Worm (Caenorhabditis elegans) whole organism, early embryonic: ENCODE data around the gene F11D5.7.

Experiments used
- B0310.2 ChIP-seq: sonication (generic microtip); optimal IDR thresholded peaks from 2 replicates; lab custom pipeline; 2016; ENCODE audit warnings: mild to moderate bottlenecking, missing genetic modification characterization, missing compliant biosample characterization
- F13C5.2 ChIP-seq: sonication (generic microtip); optimal IDR thresholded peaks from 2 replicates; lab custom pipeline; 2017; ENCODE audit warnings: mild to moderate bottlenecking, missing genetic modification characterization, inconsistent platforms, missing compliant biosample characterization
- aly-1 ChIP-seq: sonication (generic microtip); optimal IDR thresholded peaks from 2 replicates; lab custom pipeline; 2016; ENCODE audit warnings: missing genetic modification characterization, missing compliant biosample characterization
- ama-1 ChIP-seq: fragments of 150-350 bp; optimal IDR thresholded peaks from 2 replicates; lab custom pipeline; 2014
- ceh-13 ChIP-seq: fragments of 200-800 bp; sonication (Bioruptor generic); optimal IDR thresholded peaks from 2 replicates; lab custom pipeline; 2018; ENCODE audit warnings: mild to moderate bottlenecking, missing genetic modification characterization, missing compliant biosample characterization
- ceh-36 ChIP-seq: sonication (generic microtip); optimal IDR thresholded peaks from 2 replicates; lab custom pipeline; 2016; ENCODE audit warnings: missing genetic modification characterization, inconsistent platforms, missing compliant biosample characterization
- ets-7 ChIP-seq: sonication (generic microtip); optimal IDR thresholded peaks from 2 replicates; lab custom pipeline; 2016; ENCODE audit warnings: missing genotype, missing genetic modification characterization, missing compliant biosample characterization
- flt-1 ChIP-seq: fragments of 200-800 bp; sonication (Bioruptor generic); IDR thresholded peaks from 2 replicates; pipeline ENCODE4 v1.3.6; 2022; ENCODE audit warnings: missing genetic modification characterization, missing compliant biosample characterization
- hmbx-1 ChIP-seq: sonication (generic microtip); optimal IDR thresholded peaks from 2 replicates; lab custom pipeline; 2016; ENCODE audit warnings: mild to moderate bottlenecking, missing genetic modification characterization, missing compliant biosample characterization
- hmg-4 ChIP-seq: fragments of 200-800 bp; sonication (Bioruptor generic); optimal IDR thresholded peaks from 2 replicates; lab custom pipeline; 2018; ENCODE audit warnings: mild to moderate bottlenecking, missing genetic modification characterization, missing compliant biosample characterization
- hnd-1 ChIP-seq: sonication (generic microtip); optimal IDR thresholded peaks from 2 replicates; lab custom pipeline; 2016; ENCODE audit warnings: missing genetic modification characterization, missing compliant biosample characterization
- pes-1 ChIP-seq: fragments of 200-800 bp; sonication (Bioruptor generic); IDR thresholded peaks from 2 replicates; pipeline ENCODE4 v1.3.6; 2022; ENCODE audit warnings: missing genetic modification reagents, missing genetic modification characterization, missing compliant biosample characterization
- scrt-1 ChIP-seq: fragments of 200-800 bp; sonication (Bioruptor generic); IDR thresholded peaks from 2 replicates; pipeline ENCODE4 v1.3.6; 2022; ENCODE audit warnings: missing genetic modification characterization, missing compliant biosample characterization
- sea-1 ChIP-seq: fragments of 200-800 bp; sonication (Bioruptor generic); conservative IDR thresholded peaks from 2 replicates; pipeline ENCODE4 v1.3.6; 2022; ENCODE audit warnings: missing genetic modification characterization, missing compliant biosample characterization
- tbx-11 ChIP-seq: fragments of 200-800 bp; sonication (Bioruptor generic); IDR thresholded peaks from 2 replicates; pipeline ENCODE4 v1.3.6; 2022; ENCODE audit warnings: missing genetic modification characterization, missing compliant biosample characterization
- tbx-37 ChIP-seq: fragments of 200-800 bp; sonication (Bioruptor generic); conservative IDR thresholded peaks from 2 replicates; pipeline ENCODE4 v1.3.6; 2022; ENCODE audit warnings: missing genetic modification reagents, missing genetic modification characterization, missing compliant biosample characterization
- tra-4 ChIP-seq: sonication (generic microtip); optimal IDR thresholded peaks from 2 replicates; lab custom pipeline; 2017; ENCODE audit warnings: missing genetic modification characterization, missing compliant biosample characterization

F11D5.7 gene

DNA sequence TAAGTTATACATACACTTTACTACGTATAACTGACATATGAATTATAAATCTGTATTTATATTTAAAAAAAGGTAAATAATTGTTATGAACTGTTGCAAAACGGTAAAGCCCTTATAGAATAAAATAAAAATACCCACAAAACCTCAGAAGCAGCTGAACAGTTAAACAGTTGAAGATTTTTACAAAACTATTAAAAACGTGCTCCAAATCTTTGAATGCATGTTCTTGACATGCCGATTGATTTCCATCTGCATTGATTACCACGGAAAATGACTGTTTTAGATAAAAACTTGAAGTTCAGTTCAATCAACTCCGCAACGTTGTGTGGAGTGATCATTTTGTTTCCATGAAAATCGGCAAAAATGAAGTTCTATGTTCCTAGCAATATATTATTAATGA is at the start of gene F11D5.7:
F11D5.7 (plus strand) TSS at position 301 of the 400 bp plus-strand sequence.
- no peak for TF ChIP-seq tra-4 (tag; lab: Kevin White, UChicago)

DNA sequence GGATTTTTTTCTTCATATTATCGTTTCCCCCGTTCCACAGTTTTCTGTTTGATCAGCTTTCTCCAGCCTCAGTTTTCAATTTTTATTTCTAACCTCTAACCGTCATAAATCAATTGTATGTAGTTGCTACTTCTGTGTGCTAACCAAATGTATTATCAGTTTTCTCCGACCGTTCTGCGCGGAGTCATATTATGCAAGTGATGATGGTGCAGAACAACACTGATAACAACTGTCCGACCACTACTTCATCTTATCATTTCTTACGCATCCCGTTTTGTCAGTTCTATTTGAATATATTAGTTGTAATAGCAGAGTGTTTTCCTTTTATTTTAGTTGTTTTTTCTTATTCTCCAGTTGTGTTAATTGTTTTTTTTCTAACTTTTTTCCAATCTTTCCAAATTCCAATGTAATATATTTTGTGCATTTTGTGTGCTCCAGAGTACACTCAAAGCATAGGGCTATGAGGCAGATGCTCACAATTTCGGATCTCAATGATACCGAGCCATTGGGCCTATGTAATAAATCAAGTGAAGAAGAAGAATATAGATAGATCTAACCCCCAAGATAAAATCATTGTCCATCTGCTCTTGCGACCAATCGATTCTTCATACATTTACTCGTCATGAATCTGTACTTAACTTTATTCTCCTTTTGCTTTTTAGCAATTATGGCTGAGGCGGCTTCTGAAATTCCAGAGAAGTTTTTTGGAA is 47.2 kb upstream of the F11D5.7 start, which contains the start of gene lbp-3:
lbp-3 (plus strand) TSS at position 589 of the 710 bp plus-strand sequence.
- no peak for TF ChIP-seq tbx-37 (GFP tag; lab: Robert Waterston, UW)
- no peak for TF ChIP-seq pes-1 (GFP tag; lab: Robert Waterston, UW)
- no peak for TF ChIP-seq F13C5.2 (tag; lab: Kevin White, UChicago)
- no peak for TF ChIP-seq ama-1 (lab: Kevin White, UChicago)
- no peak for TF ChIP-seq sea-1 (GFP tag; lab: Robert Waterston, UW)
- no peak for TF ChIP-seq hnd-1 (tag; lab: Kevin White, UChicago)
- TF ChIP-seq ets-7 (tag; lab: Kevin White, UChicago), result no peak
- no peak for TF ChIP-seq hmbx-1 (tag; lab: Kevin White, UChicago)
- no peak for TF ChIP-seq ceh-36 (tag; lab: Kevin White, UChicago)
- TF ChIP-seq aly-1, result no peak
- no peak for TF ChIP-seq tra-4 (tag; lab: Kevin White, UChicago)
- TF ChIP-seq scrt-1 (GFP tag; lab: Robert Waterston, UW), result no peak
- TF ChIP-seq hmg-4, result no peak
- TF ChIP-seq flt-1 (GFP tag; lab: Robert Waterston, UW), result no peak
- TF ChIP-seq tbx-11 (GFP tag; lab: Robert Waterston, UW), result no peak
- TF ChIP-seq B0310.2, result no peak
- no peak for TF ChIP-seq ceh-13 (GFP tag; lab: Kevin White, UChicago)

DNA sequence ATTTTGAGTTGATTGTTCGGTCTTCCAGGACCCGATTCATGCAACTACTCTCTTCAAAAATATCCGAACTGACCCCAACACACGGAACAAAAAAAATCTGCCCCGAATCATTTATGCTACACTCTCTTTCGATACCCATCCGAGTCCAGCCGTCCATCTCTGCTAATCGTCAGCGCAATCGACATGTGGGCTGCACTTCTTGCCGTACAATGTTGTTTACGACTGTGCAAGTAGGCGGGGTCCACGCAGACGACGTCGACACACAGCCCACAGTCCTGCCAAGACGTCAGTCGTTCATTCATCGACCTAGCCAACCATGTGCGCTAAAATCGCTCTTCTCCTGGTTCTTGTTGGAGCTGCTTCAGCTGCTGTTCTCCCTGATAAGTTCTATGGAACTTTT is 45.3 kb upstream of the F11D5.7 start, which contains the start of gene lbp-1:
lbp-1 (plus strand) TSS at position 301 of the 400 bp plus-strand sequence.
- TF ChIP-seq hmg-4, result peak; percentile 25
- no peak for TF ChIP-seq ceh-13 (GFP tag; lab: Kevin White, UChicago)
- peak; percentile 32 for TF ChIP-seq aly-1
- no peak for TF ChIP-seq tbx-11 (GFP tag; lab: Robert Waterston, UW)

DNA sequence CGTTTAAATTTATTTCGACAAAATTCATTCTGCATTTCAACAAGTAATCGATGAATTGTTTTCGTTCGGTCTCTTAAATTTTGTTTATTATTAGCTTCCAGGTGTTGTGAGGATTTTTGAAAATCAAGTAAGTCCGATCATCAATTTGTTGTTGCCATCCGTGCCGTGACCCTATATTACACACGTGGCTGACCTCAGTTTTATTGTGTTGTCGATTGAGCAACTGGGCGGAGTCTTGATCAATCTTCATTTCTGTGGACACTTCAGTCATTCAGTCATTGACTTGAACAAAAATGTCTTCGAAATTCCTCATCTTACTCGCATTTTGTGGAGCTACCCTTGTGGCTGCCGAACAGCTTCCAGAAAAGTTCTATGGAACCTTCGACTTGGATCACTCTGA is 43.7 kb upstream of the F11D5.7 start, which contains the start of gene lbp-2:
lbp-2 (plus strand) TSS at position 102 of the 400 bp plus-strand sequence.
- TF ChIP-seq scrt-1 (GFP tag; lab: Robert Waterston, UW) (no peak), tbx-11 (GFP tag; lab: Robert Waterston, UW) (no peak), tra-4 (tag; lab: Kevin White, UChicago) (no peak), F13C5.2 (tag; lab: Kevin White, UChicago) (no peak), hmbx-1 (tag; lab: Kevin White, UChicago) (no peak), flt-1 (GFP tag; lab: Robert Waterston, UW) (no peak), sea-1 (GFP tag; lab: Robert Waterston, UW) (no peak), ets-7 (tag; lab: Kevin White, UChicago) (no peak)

DNA sequence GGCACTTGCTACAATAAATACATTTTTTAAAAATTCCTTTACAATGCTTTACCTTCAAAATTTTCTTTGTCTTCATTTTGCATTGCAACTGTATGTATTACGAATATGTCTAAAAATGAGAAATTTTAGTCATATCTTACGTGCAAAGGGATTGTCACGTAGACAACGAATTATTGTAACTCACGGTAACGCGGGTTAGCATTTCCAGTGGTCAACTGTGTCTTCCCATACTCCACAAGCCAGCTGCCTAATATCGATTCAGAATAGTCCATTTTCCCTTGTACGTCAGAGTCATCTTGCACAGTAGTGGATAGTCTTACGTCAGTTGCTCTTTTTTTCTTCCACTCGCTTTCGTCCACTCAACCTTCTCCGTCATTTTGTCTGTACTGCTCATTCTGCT is 41.6 kb upstream of the F11D5.7 start, which contains the start of gene fbxb-71:
fbxb-71 (plus strand) TSS at position 301 of the 400 bp plus-strand sequence.
- TF ChIP-seq ceh-13 (GFP tag; lab: Kevin White, UChicago) (no peak), tbx-11 (GFP tag; lab: Robert Waterston, UW) (no peak), ceh-36 (tag; lab: Kevin White, UChicago) (no peak), F13C5.2 (tag; lab: Kevin White, UChicago) (no peak), sea-1 (GFP tag; lab: Robert Waterston, UW) (no peak), hmg-4 (no peak), tbx-37 (GFP tag; lab: Robert Waterston, UW) (no peak), hmbx-1 (tag; lab: Kevin White, UChicago) (no peak), B0310.2 (no peak), tra-4 (tag; lab: Kevin White, UChicago) (no peak), flt-1 (GFP tag; lab: Robert Waterston, UW) (no peak), aly-1 (no peak), scrt-1 (GFP tag; lab: Robert Waterston, UW) (no peak)

DNA sequence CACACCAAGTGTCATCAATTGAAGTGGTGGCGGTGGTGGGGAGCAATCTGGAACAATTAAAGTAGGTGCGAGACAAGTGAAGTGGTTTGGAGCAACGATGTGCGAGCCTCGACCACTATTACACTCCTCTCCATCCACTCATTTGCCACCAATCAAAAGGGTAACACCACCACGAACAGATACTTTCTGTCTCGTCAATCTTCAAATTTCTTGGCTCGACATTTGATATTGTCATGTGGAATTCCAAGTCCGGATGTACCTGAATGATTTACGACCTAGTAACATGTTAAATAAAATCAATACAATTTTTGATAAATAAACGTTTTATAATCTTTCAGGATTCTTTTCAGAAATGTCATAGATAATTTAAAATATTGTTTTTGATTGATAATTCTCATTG is 33.4 kb upstream of the F11D5.7 start, which contains the start of gene sul-1:
sul-1 (minus strand) TSS at position 101 of the 400 bp plus-strand sequence.
- no peak for TF ChIP-seq pes-1 (GFP tag; lab: Robert Waterston, UW)
- TF ChIP-seq F13C5.2 (tag; lab: Kevin White, UChicago), result no peak
- TF ChIP-seq B0310.2, result no peak
- no peak for TF ChIP-seq scrt-1 (GFP tag; lab: Robert Waterston, UW)
- TF ChIP-seq tbx-37 (GFP tag; lab: Robert Waterston, UW), result no peak
- no peak for TF ChIP-seq ets-7 (tag; lab: Kevin White, UChicago)
- no peak for TF ChIP-seq tra-4 (tag; lab: Kevin White, UChicago)
- no peak for TF ChIP-seq ceh-36 (tag; lab: Kevin White, UChicago)
- TF ChIP-seq tbx-11 (GFP tag; lab: Robert Waterston, UW), result no peak
- TF ChIP-seq hmg-4, result no peak
- no peak for TF ChIP-seq ceh-13 (GFP tag; lab: Kevin White, UChicago)
- TF ChIP-seq hmbx-1 (tag; lab: Kevin White, UChicago), result no peak
- TF ChIP-seq aly-1, result no peak

DNA sequence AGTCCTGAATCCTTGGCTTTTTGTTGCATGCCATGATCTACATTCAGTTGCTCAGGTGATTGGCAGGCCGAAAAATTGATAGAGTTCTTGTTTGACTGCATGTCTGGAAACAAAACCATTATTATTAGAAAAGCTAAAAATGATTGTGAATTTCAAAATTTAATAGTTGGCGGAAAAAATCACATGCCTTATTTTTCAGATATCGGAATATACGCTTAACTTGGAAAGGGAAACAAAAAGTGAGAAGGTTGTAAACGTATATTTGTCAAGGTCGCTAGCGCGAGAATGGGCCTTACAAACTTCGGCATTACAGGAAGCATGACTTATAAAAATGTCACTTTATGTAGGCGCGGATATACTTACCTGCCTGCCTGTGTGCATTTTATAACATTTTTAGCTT is 32.5 kb upstream of the F11D5.7 start, which contains the start of gene K09C4.9:
K09C4.9 (minus strand) TSS at position 101 of the 400 bp plus-strand sequence.
- no peak for TF ChIP-seq tra-4 (tag; lab: Kevin White, UChicago)
- TF ChIP-seq hmbx-1 (tag; lab: Kevin White, UChicago), result no peak
- no peak for TF ChIP-seq scrt-1 (GFP tag; lab: Robert Waterston, UW)
- TF ChIP-seq hnd-1 (tag; lab: Kevin White, UChicago), result no peak
- TF ChIP-seq flt-1 (GFP tag; lab: Robert Waterston, UW), result no peak
- TF ChIP-seq ama-1 (lab: Kevin White, UChicago), result no peak
- no peak for TF ChIP-seq pes-1 (GFP tag; lab: Robert Waterston, UW)
- TF ChIP-seq B0310.2, result no peak
- TF ChIP-seq tbx-37 (GFP tag; lab: Robert Waterston, UW), result no peak
- TF ChIP-seq ceh-13 (GFP tag; lab: Kevin White, UChicago), result no peak
- no peak for TF ChIP-seq sea-1 (GFP tag; lab: Robert Waterston, UW)
- no peak for TF ChIP-seq F13C5.2 (tag; lab: Kevin White, UChicago)
- TF ChIP-seq hmg-4, result no peak
- TF ChIP-seq tbx-11 (GFP tag; lab: Robert Waterston, UW), result no peak
- TF ChIP-seq ceh-36 (tag; lab: Kevin White, UChicago), result no peak
- TF ChIP-seq ets-7 (tag; lab: Kevin White, UChicago), result no peak
- TF ChIP-seq aly-1, result no peak
